Fruit fly (Drosophila melanogaster) whole organism, embryonic: Measurements from ENCODE around the gene CG32023.
A peak's percentile ranks its signal among the peaks of the same experiment; 100 is the strongest.

Experiments used
- C15 ChIP-seq: fragments of 200-800 bp; sonication (Bioruptor generic); IDR thresholded peaks from 3 replicates; pipeline ENCODE4 v1.3.6; 2022; ENCODE audit warnings: missing biosample characterization, missing genetic modification characterization
- CG10267 ChIP-seq: fragments of 200-800 bp; sonication (Bioruptor generic); optimal IDR thresholded peaks from 2 replicates; lab custom pipeline; 2018; ENCODE audit warnings: missing biosample characterization, mild to moderate bottlenecking, missing genetic modification characterization, moderate library complexity
- CG11560 ChIP-seq: fragments of 200-800 bp; sonication (Bioruptor generic); IDR thresholded peaks from 3 replicates; pipeline ENCODE4 v1.3.6; 2022; ENCODE audit warnings: missing biosample characterization, missing genetic modification characterization
- CG12769 ChIP-seq: fragments of 200-800 bp; sonication (Bioruptor generic); optimal IDR thresholded peaks from 2 replicates; lab custom pipeline; 2019; ENCODE audit warnings: missing biosample characterization, mild to moderate bottlenecking, missing genetic modification characterization, moderate library complexity
- CG13296 ChIP-seq: fragments of 200-800 bp; sonication (Bioruptor generic); optimal IDR thresholded peaks from 3 replicates; lab custom pipeline; 2018; ENCODE audit warnings: missing biosample characterization, mild to moderate bottlenecking, missing genetic modification characterization
- CG13424 ChIP-seq: fragments of 200-800 bp; sonication (Bioruptor generic); optimal IDR thresholded peaks from 2 replicates; lab custom pipeline; 2019; ENCODE audit warnings: missing biosample characterization, mild to moderate bottlenecking, missing genetic modification characterization, moderate library complexity
- CG14860 ChIP-seq: fragments of 200-800 bp; sonication (Bioruptor generic); IDR thresholded peaks from 3 replicates; pipeline ENCODE4 v1.3.6; 2022; ENCODE audit warnings: missing biosample characterization, missing genetic modification characterization; ENCODE audit not compliant: partially characterized antibody
- CG15073 ChIP-seq: fragments of 200-800 bp; sonication (Bioruptor generic); optimal IDR thresholded peaks from 2 replicates; lab custom pipeline; 2016; ENCODE audit warnings: missing biosample characterization, missing genetic modification characterization
- CG15696 ChIP-seq: fragments of 200-800 bp; sonication (Bioruptor generic); optimal IDR thresholded peaks from 2 replicates; lab custom pipeline; 2019; ENCODE audit warnings: missing biosample characterization, mild to moderate bottlenecking, missing genetic modification characterization, moderate library complexity
- CG16813 ChIP-seq: fragments of 200-800 bp; sonication (Bioruptor generic); IDR thresholded peaks from 3 replicates; pipeline ENCODE4 v1.3.6; 2022; ENCODE audit warnings: missing biosample characterization, missing genetic modification characterization; ENCODE audit not compliant: partially characterized antibody
- CG17568 ChIP-seq: fragments of 200-800 bp; sonication (Bioruptor generic); optimal IDR thresholded peaks from 2 replicates; lab custom pipeline; 2018; ENCODE audit warnings: missing biosample characterization, mild to moderate bottlenecking, missing genetic modification characterization, moderate library complexity
- CG17802 ChIP-seq: fragments of 200-800 bp; sonication (Bioruptor generic); optimal IDR thresholded peaks from 2 replicates; lab custom pipeline; 2018; ENCODE audit warnings: missing biosample characterization, mild to moderate bottlenecking, missing genetic modification characterization, moderate library complexity
- CG18262 ChIP-seq: fragments of 200-800 bp; optimal IDR thresholded peaks from 3 replicates; lab custom pipeline; 2019; ENCODE audit warnings: missing biosample characterization, mild to moderate bottlenecking, missing genetic modification characterization, moderate library complexity
- CG31388 ChIP-seq: fragments of 200-800 bp; sonication (Bioruptor generic); optimal IDR thresholded peaks from 2 replicates; lab custom pipeline; 2016; ENCODE audit warnings: missing biosample characterization, missing genetic modification characterization
- CG3995 ChIP-seq: fragments of 200-800 bp; sonication (Bioruptor generic); optimal IDR thresholded peaks from 3 replicates; lab custom pipeline; 2016; ENCODE audit warnings: missing biosample characterization, missing genetic modification characterization
- CG4328 ChIP-seq: fragments of 200-800 bp; sonication (Bioruptor generic); optimal IDR thresholded peaks from 3 replicates; lab custom pipeline; 2017; ENCODE audit warnings: missing biosample characterization, missing genetic modification reagents, missing genetic modification characterization
- CG4707 ChIP-seq: fragments of 200-800 bp; sonication (Bioruptor generic); optimal IDR thresholded peaks from 2 replicates; lab custom pipeline; 2018; ENCODE audit warnings: missing biosample characterization, mild to moderate bottlenecking, missing genetic modification characterization, moderate library complexity
- CG6272 ChIP-seq: fragments of 200-800 bp; sonication (Bioruptor generic); IDR thresholded peaks from 2 replicates; pipeline ENCODE4 v1.3.6; 2022; ENCODE audit warnings: missing biosample characterization, missing genetic modification characterization
- CG6689 ChIP-seq: fragments of 200-800 bp; sonication (Bioruptor generic); IDR thresholded peaks from 2 replicates; pipeline ENCODE4 v1.3.6; 2022; ENCODE audit warnings: missing biosample characterization, missing genetic modification characterization
- CG7271 ChIP-seq: fragments of 200-800 bp; sonication (Bioruptor generic); optimal IDR thresholded peaks from 2 replicates; lab custom pipeline; 2018; ENCODE audit warnings: missing biosample characterization, mild to moderate bottlenecking, missing genetic modification characterization, moderate library complexity
- CG7963 ChIP-seq: fragments of 200-800 bp; sonication (Bioruptor generic); IDR thresholded peaks from 3 replicates; pipeline ENCODE4 v1.3.6; 2022; ENCODE audit warnings: missing biosample characterization, missing genetic modification characterization; ENCODE audit not compliant: partially characterized antibody
- CG9797 ChIP-seq: fragments of 200-800 bp; sonication (Bioruptor generic); optimal IDR thresholded peaks from 3 replicates; lab custom pipeline; 2018; ENCODE audit warnings: missing biosample characterization, mild to moderate bottlenecking, missing genetic modification characterization
- CG9932 ChIP-seq: fragments of 200-800 bp; sonication (Bioruptor generic); IDR thresholded peaks from 2 replicates; pipeline ENCODE4 v1.3.6; 2022; ENCODE audit warnings: missing biosample characterization, missing genetic modification characterization
- Camta ChIP-seq: fragments of 200-800 bp; sonication (Bioruptor generic); optimal IDR thresholded peaks from 2 replicates; lab custom pipeline; 2016; ENCODE audit warnings: missing biosample characterization, missing genetic modification characterization
- Doc3 ChIP-seq: fragments of 200-800 bp; sonication (Bioruptor generic); IDR thresholded peaks from 3 replicates; pipeline ENCODE4 v1.3.6; 2022; ENCODE audit warnings: missing biosample characterization, missing genetic modification characterization; ENCODE audit not compliant: partially characterized antibody
- Drgx ChIP-seq: fragments of 200-800 bp; sonication (Bioruptor generic); IDR thresholded peaks from 2 replicates; pipeline ENCODE4 v1.3.6; 2022; ENCODE audit warnings: missing biosample characterization, missing genetic modification characterization
- Ets65A ChIP-seq: fragments of 200-800 bp; sonication (Bioruptor generic); peaks from one replicate; lab custom pipeline; 2016; ENCODE audit warnings: missing biosample characterization, missing genetic modification characterization
- HLH3B ChIP-seq: fragments of 200-800 bp; sonication (Bioruptor generic); IDR thresholded peaks from 2 replicates; pipeline ENCODE4 v1.3.6; 2022; ENCODE audit warnings: missing biosample characterization, missing genetic modification characterization
- HLHmδ ChIP-seq: fragments of 200-800 bp; sonication (Bioruptor generic); optimal IDR thresholded peaks from 2 replicates; lab custom pipeline; 2018; ENCODE audit warnings: missing biosample characterization, mild to moderate bottlenecking, missing genetic modification characterization, moderate library complexity
- HmgZ ChIP-seq: fragments of 200-800 bp; sonication (Bioruptor generic); optimal IDR thresholded peaks from 2 replicates; lab custom pipeline; 2018; ENCODE audit warnings: missing biosample characterization, mild to moderate bottlenecking, missing genetic modification characterization
- MBD-R2 ChIP-seq: fragments of 200-800 bp; sonication (Bioruptor generic); IDR thresholded peaks from 2 replicates; pipeline ENCODE4 v1.3.6; 2022; ENCODE audit warnings: missing biosample characterization, missing genetic modification characterization
- Mrtf ChIP-seq: fragments of 200-800 bp; sonication (Bioruptor generic); IDR thresholded peaks from 3 replicates; pipeline ENCODE4 v1.3.6; 2022; ENCODE audit warnings: missing biosample characterization, missing genetic modification characterization
- NfI ChIP-seq: fragments of 200-800 bp; sonication (Bioruptor generic); optimal IDR thresholded peaks from 3 replicates; lab custom pipeline; 2018; ENCODE audit warnings: missing biosample characterization, mild to moderate bottlenecking, missing genetic modification characterization, moderate library complexity
- Optix ChIP-seq: fragments of 200-800 bp; sonication (Bioruptor generic); IDR thresholded peaks from 3 replicates; pipeline ENCODE4 v1.3.6; 2022; ENCODE audit warnings: missing biosample characterization, missing genetic modification characterization
- Stat92E ChIP-seq, 3 experiments: fragments of >200 bp in 2 of 3; fragments of 200-800 bp in 1 of 3; sonication (Bioruptor generic) in 1 of 3; optimal IDR thresholded peaks; 2 replicates each; lab custom pipeline; 2017 to 2019; ENCODE audit warnings: missing biosample characterization in 3 of 3, missing genetic modification characterization in 3 of 3, mild to moderate bottlenecking in 1 of 3, moderate library complexity in 1 of 3
- disco-r ChIP-seq: fragments of 200-800 bp; sonication (Bioruptor generic); optimal IDR thresholded peaks from 2 replicates; lab custom pipeline; 2016; ENCODE audit warnings: missing biosample characterization, missing genetic modification characterization
- gem ChIP-seq: fragments of 200-800 bp; sonication (Bioruptor generic); optimal IDR thresholded peaks from 2 replicates; lab custom pipeline; 2019; ENCODE audit warnings: missing biosample characterization, mild to moderate bottlenecking, missing genetic modification characterization, moderate library complexity
- inv ChIP-seq: fragments of 200-800 bp; sonication (Bioruptor generic); IDR thresholded peaks from 2 replicates; pipeline ENCODE4 v1.3.6; 2022; ENCODE audit warnings: missing biosample characterization, missing genetic modification characterization; ENCODE audit not compliant: partially characterized antibody
- lola ChIP-seq, 3 experiments: fragments of >200 bp in 2 of 3; fragments of 200-800 bp in 1 of 3; sonication (Bioruptor generic) in 1 of 3; optimal IDR thresholded peaks; 2 replicates each; lab custom pipeline; 2017 to 2019; ENCODE audit warnings: missing biosample characterization in 3 of 3, missing genetic modification characterization in 3 of 3, mild to moderate bottlenecking in 1 of 3, moderate library complexity in 1 of 3
- mam ChIP-seq: fragments of 200-800 bp; sonication (Bioruptor generic); optimal IDR thresholded peaks from 3 replicates; lab custom pipeline; 2016; ENCODE audit warnings: missing biosample characterization, missing genetic modification characterization
- onecut ChIP-seq: fragments of 200-800 bp; sonication (Bioruptor generic); IDR thresholded peaks from 2 replicates; pipeline ENCODE4 v1.3.6; 2022; ENCODE audit warnings: missing biosample characterization, missing genetic modification characterization
- otp ChIP-seq: fragments of 200-800 bp; sonication (Bioruptor generic); IDR thresholded peaks from 3 replicates; pipeline ENCODE4, ENCODE4 v1.3.6; 2022; ENCODE audit warnings: missing biosample characterization, missing genetic modification characterization
- run ChIP-seq: fragments of 200-800 bp; sonication (Bioruptor generic); optimal IDR thresholded peaks from 3 replicates; lab custom pipeline; 2018; ENCODE audit warnings: missing biosample characterization, mild to moderate bottlenecking, missing genetic modification characterization
- sima ChIP-seq: fragments of 200-800 bp; sonication (Bioruptor generic); optimal IDR thresholded peaks from 2 replicates; lab custom pipeline; 2016; ENCODE audit warnings: missing biosample characterization, missing genetic modification characterization
- sna ChIP-seq: fragments of 200-800 bp; sonication (Bioruptor generic); IDR thresholded peaks from 2 replicates; pipeline ENCODE4 v1.3.6; 2022; ENCODE audit warnings: missing biosample characterization, missing genetic modification characterization; ENCODE audit not compliant: partially characterized antibody
- so ChIP-seq: fragments of 200-800 bp; sonication (Bioruptor generic); IDR thresholded peaks from 3 replicates; pipeline ENCODE4 v1.3.6; 2022; ENCODE audit warnings: missing biosample characterization, missing genetic modification characterization
- stwl ChIP-seq: fragments of 200-800 bp; sonication (Bioruptor generic); optimal IDR thresholded peaks from 3 replicates; lab custom pipeline; 2018; ENCODE audit warnings: missing biosample characterization, mild to moderate bottlenecking, missing genetic modification characterization, moderate library complexity
- tio ChIP-seq: fragments of 200-800 bp; sonication (Bioruptor generic); optimal IDR thresholded peaks from 2 replicates; lab custom pipeline; 2017; ENCODE audit warnings: missing biosample characterization, missing genetic modification characterization, inconsistent platforms
- toy ChIP-seq: fragments of 200-800 bp; sonication (Bioruptor generic); IDR thresholded peaks from 2 replicates; pipeline ENCODE4 v1.3.6; 2022; ENCODE audit warnings: missing biosample characterization, missing genetic modification characterization

CG32023 gene

DNA sequence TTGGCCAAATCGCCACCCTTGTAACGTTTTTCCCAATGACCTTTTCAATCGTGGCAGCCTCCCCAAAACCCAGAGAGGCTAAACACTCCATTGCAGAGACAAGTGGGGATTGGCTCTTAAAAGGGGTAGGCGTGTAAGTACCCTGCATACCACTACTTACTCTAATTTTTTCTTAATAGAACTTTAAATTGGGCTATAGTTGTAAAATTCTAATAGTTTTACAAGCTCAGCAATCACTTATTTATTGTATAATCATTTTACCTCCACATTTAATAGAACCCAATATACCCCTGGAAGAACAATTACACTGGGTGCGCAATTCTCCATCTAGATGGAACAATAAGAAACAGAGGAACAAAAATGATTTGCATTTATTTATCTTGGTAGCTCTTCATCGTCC is 37.8 kb upstream of the CG32023 start (continued):
- no peak for TF ChIP-seq CG15073
- TF ChIP-seq HmgZ: peak; percentile 66
- TF ChIP-seq run: peak; percentile 44
- peak; percentile 60; the same call in 1 of the 3 replicates for TF ChIP-seq otp (GFP tag; lab: Robert Waterston, UW)
- peak; percentile 1 for TF ChIP-seq CG17802
- TF ChIP-seq Optix (GFP tag; lab: Robert Waterston, UW): 0 out of 3 replicates have a peak, but pooled peaks have one; percentile 48
- no peak for TF ChIP-seq inv
- TF ChIP-seq sna (GFP tag; lab: Robert Waterston, UW): no peak
- no peak for TF ChIP-seq Doc3
- TF ChIP-seq onecut (GFP tag; lab: Robert Waterston, UW): peak; percentile 57; the same call in 1 of the 2 replicates
- TF ChIP-seq so (GFP tag; lab: Robert Waterston, UW): peak; percentile 59; the same call in 1 of the 3 replicates
- TF ChIP-seq disco-r (GFP tag; lab: Kevin White, UChicago): peak; percentile 30
- peak; percentile 61 for TF ChIP-seq CG13296 (GFP tag; lab: Kevin White, UChicago)
- no peak for TF ChIP-seq CG16813 (GFP tag; lab: Robert Waterston, UW)
- TF ChIP-seq CG14860 (GFP tag; lab: Robert Waterston, UW): no peak
- TF ChIP-seq CG9932 (GFP tag; lab: Robert Waterston, UW): peak; percentile 57
- no peak for TF ChIP-seq sima (GFP tag; lab: Kevin White, UChicago)
- peak; percentile 38; the same call in 1 of the 2 replicates for TF ChIP-seq Drgx (GFP tag; lab: Robert Waterston, UW)
- peak; percentile 68 for TF ChIP-seq CG10267
- no peak for TF ChIP-seq CG4328
- peak; percentile 51; the same call in 1 of the 2 replicates for TF ChIP-seq CG6272 (GFP tag; lab: Robert Waterston, UW)
- no peak for TF ChIP-seq CG31388
- TF ChIP-seq toy (GFP tag; lab: Robert Waterston, UW): no peak
- peak; percentile 38; the same call in 1 of the 3 replicates for TF ChIP-seq CG11560 (tag; lab: Robert Waterston, UW)
- TF ChIP-seq lola (GFP tag; optimal IDR thresholded peaks at IDR 0.05; lab: Kevin White, UChicago): peak in 1 of 3 experiments; percentile 63
- TF ChIP-seq CG3995 (GFP tag; lab: Kevin White, UChicago): no peak
- peak; percentile 59 for TF ChIP-seq tio (GFP tag; lab: Kevin White, UChicago)
- no peak for TF ChIP-seq Stat92E (GFP tag; optimal IDR thresholded peaks at IDR 0.05; lab: Kevin White, UChicago)
- TF ChIP-seq CG18262: peak; percentile 77
- peak; percentile 76 for TF ChIP-seq CG6689 (GFP tag; lab: Robert Waterston, UW)
- peak; percentile 26 for TF ChIP-seq Ets65A (GFP tag; lab: Kevin White, UChicago)
- TF ChIP-seq stwl: no peak
- peak; percentile 51 for TF ChIP-seq CG15696 (tag; lab: Kevin White, UChicago)
- TF ChIP-seq HLHmδ (GFP tag; lab: Kevin White, UChicago): no peak
- TF ChIP-seq CG7963 (GFP tag; lab: Robert Waterston, UW): no peak
- TF ChIP-seq HLH3B (GFP tag; lab: Robert Waterston, UW): peak; percentile 86
- TF ChIP-seq CG7271: no peak
- TF ChIP-seq CG4707 (GFP tag; lab: Kevin White, UChicago): peak; percentile 47
- peak; percentile 60 for TF ChIP-seq NfI
- peak; percentile 70 for TF ChIP-seq Camta
- TF ChIP-seq CG9797 (GFP tag; lab: Kevin White, UChicago): no peak
- peak; percentile 87 for TF ChIP-seq gem
- TF ChIP-seq CG12769 (tag; lab: Kevin White, UChicago): peak; percentile 88
- peak; percentile 75 for TF ChIP-seq CG13424 (tag; lab: Kevin White, UChicago)
- peak; percentile 61 for TF ChIP-seq CG17568 (GFP tag; lab: Kevin White, UChicago)
- peak; percentile 74 for TF ChIP-seq mam (GFP tag; lab: Kevin White, UChicago)
- peak; percentile 41; the same call in 1 of the 2 replicates for TF ChIP-seq MBD-R2 (GFP tag; lab: Robert Waterston, UW)
- TF ChIP-seq C15 (GFP tag; lab: Robert Waterston, UW): 0 out of 3 replicates have a peak, but pooled peaks have one; percentile 42
- peak; percentile 78 for TF ChIP-seq Mrtf (GFP tag; lab: Robert Waterston, UW)
